Fruit fly (Drosophila melanogaster): Measurements from ENCODE around the gene CG13949.

The CG13949 gene

dm6 chr2L:871419-871846, 16.3 kb downstream of the CG13949 start:
- TF ChIP-seq CTCF (optimal IDR thresholded peaks at IDR 0.05) (peak; percentile 88 to 96), CG8478 (optimal IDR thresholded peaks at IDR 0.05) (no peak)

dm6 chr2L:873724-874504, 18.8 kb downstream of the CG13949 start:
- no peak for TF ChIP-seq CTCF (optimal IDR thresholded peaks at IDR 0.05)
- no peak for TF ChIP-seq CG8478 (optimal IDR thresholded peaks at IDR 0.05)

- no peak for TF ChIP-seq CG8478 (optimal IDR thresholded peaks at IDR 0.05)
- TF ChIP-seq CTCF (optimal IDR thresholded peaks at IDR 0.05), result no peak
These were observed 21.9 kb downstream of the CG13949 start, which contains the start of gene ninaA for dm6 chr2L:877002-877401. TSS of gene ninaA (plus strand) at chr2L:877302.

- TF ChIP-seq CTCF (optimal IDR thresholded peaks at IDR 0.05) (peak; percentile 37 to 39), CG8478 (optimal IDR thresholded peaks at IDR 0.05) (no peak)
These were observed 29.8 kb downstream of the CG13949 start, which contains the start of gene CG15824 for dm6 chr2L:884970-885369. TSS of gene CG15824 (minus strand) at chr2L:885141.

- TF ChIP-seq CTCF (optimal IDR thresholded peaks at IDR 0.05), result no peak
These were observed 31.6 kb downstream of the CG13949 start for dm6 chr2L:886743-887142.

dm6 chr2L:887788-888187, 32.7 kb downstream of the CG13949 start:
- TF ChIP-seq CTCF (optimal IDR thresholded peaks at IDR 0.05) (peak; percentile 68 to 70), CG8478 (optimal IDR thresholded peaks at IDR 0.05) (no peak)

dm6 chr2L:889799-890198, 34.7 kb downstream of the CG13949 start:
- TF ChIP-seq CTCF (optimal IDR thresholded peaks at IDR 0.05), result no peak
- TF ChIP-seq CG8478 (optimal IDR thresholded peaks at IDR 0.05), result no peak

dm6 chr2L:892461-892860, 37.3 kb downstream of the CG13949 start:
- TF ChIP-seq CG8478 (optimal IDR thresholded peaks at IDR 0.05) (no peak), CTCF (optimal IDR thresholded peaks at IDR 0.05) (no peak)

- TF ChIP-seq CG8478 (optimal IDR thresholded peaks at IDR 0.05) (no peak), CTCF (optimal IDR thresholded peaks at IDR 0.05) (no peak)
These were observed 38.0 kb downstream of the CG13949 start for dm6 chr2L:893171-893570.

- TF ChIP-seq CG8478 (optimal IDR thresholded peaks at IDR 0.05), result no peak
- no peak for TF ChIP-seq CTCF (optimal IDR thresholded peaks at IDR 0.05)
These were observed 40.3 kb downstream of the CG13949 start for dm6 chr2L:895448-895847.

- no peak for TF ChIP-seq CTCF (optimal IDR thresholded peaks at IDR 0.05)
- TF ChIP-seq CG8478 (optimal IDR thresholded peaks at IDR 0.05), result no peak
These were observed 42.0 kb downstream of the CG13949 start for dm6 chr2L:897124-897523.

- no peak for TF ChIP-seq CG8478 (optimal IDR thresholded peaks at IDR 0.05)
- TF ChIP-seq CTCF (optimal IDR thresholded peaks at IDR 0.05), result no peak
These were observed 43.2 kb downstream of the CG13949 start, which contains the start of gene Lsp1beta for dm6 chr2L:898316-898715. TSS of gene Lsp1beta (plus strand) at chr2L:898500.

dm6 chr2L:903748-904147, 48.6 kb downstream of the CG13949 start:
- TF ChIP-seq CG8478 (optimal IDR thresholded peaks at IDR 0.05) (no peak), CTCF (optimal IDR thresholded peaks at IDR 0.05) (no peak)

All from S2 (cell line).